Fruit fly (Drosophila melanogaster): ENCODE measurements around the gene mahe.

DNA sequence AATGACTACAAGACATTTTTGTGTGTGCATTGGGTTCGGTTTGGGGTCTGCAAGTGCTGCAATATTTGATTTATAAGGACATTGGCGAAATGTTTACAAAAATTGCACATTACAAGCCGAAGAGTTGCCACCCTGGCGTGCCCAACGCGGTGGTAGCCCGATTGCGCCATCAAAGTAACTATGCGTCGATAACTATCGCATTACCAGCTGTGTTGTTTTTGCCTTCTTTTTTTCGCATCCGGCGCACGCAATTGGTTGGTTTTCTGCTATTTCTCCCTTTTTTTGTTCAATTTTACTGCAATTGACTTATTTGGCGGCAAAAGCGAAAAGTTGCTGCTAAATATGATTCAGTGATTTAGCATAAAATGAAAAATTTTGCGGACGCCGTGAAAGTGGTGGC is 3.5 kb upstream of the mahe start, which contains the start of gene RpS14b:
- TF ChIP-seq CG8159 (tag; optimal IDR thresholded peaks at IDR 0.05) (peak; percentile 28), CG12605 (GFP tag; IDR thresholded peaks at IDR 0.05) (peak; percentile 43; the same call in 1 of the 2 replicates), Pif1B (GFP tag; optimal IDR thresholded peaks at IDR 0.05) (peak; percentile 10), CG17806 (tag; optimal IDR thresholded peaks at IDR 0.05) (no peak), CG9948 (tag; optimal IDR thresholded peaks at IDR 0.05) (peak; percentile 3), D1 (tag; optimal IDR thresholded peaks at IDR 0.05) (no peak), EcR (GFP tag; optimal IDR thresholded peaks at IDR 0.05) (no peak), CG34367 (tag; optimal IDR thresholded peaks at IDR 0.05) (peak; percentile 51)
